Worm (Caenorhabditis elegans) whole organism, L3 larva: ENCODE measurements around the gene che-11.

Experiments
- R02D3.7 ChIP-seq: fragments of 150-350 bp; optimal IDR thresholded peaks from 2 replicates; lab custom pipeline; 2014; ENCODE audit warnings: missing biosample characterization, missing genetic modification characterization
- ZK546.5 ChIP-seq: sonication (generic microtip); optimal IDR thresholded peaks from 2 replicates; lab custom pipeline; 2017; ENCODE audit warnings: missing biosample characterization, missing genetic modification characterization
- aly-2 ChIP-seq: fragments of 150-350 bp; optimal IDR thresholded peaks from 2 replicates; lab custom pipeline; 2014; ENCODE audit warnings: missing biosample characterization, missing genetic modification characterization
- ama-1 ChIP-seq: fragments of 150-350 bp; optimal IDR thresholded peaks from 2 replicates; lab custom pipeline; 2018
- ceh-16 ChIP-seq: sonication (generic microtip); optimal IDR thresholded peaks from 2 replicates; lab custom pipeline; 2017; ENCODE audit warnings: missing biosample characterization, missing genetic modification characterization
- ceh-82 ChIP-seq: fragments of 150-350 bp; optimal IDR thresholded peaks from 2 replicates; lab custom pipeline; 2014; ENCODE audit warnings: missing biosample characterization, missing genetic modification characterization
- ceh-9 ChIP-seq: sonication (generic microtip); optimal IDR thresholded peaks from 2 replicates; lab custom pipeline; 2018; ENCODE audit warnings: missing biosample characterization, missing genetic modification characterization
- daf-12 ChIP-seq: fragments of 150-350 bp; optimal IDR thresholded peaks from 2 replicates; lab custom pipeline; 2014; ENCODE audit warnings: missing biosample characterization, missing genetic modification reagents, missing genetic modification characterization
- egl-5 ChIP-seq: fragments of 150-350 bp; optimal IDR thresholded peaks from 2 replicates; lab custom pipeline; 2017; ENCODE audit warnings: missing biosample characterization, missing genetic modification reagents, missing genetic modification characterization, inconsistent platforms
- elt-1 ChIP-seq: fragments of 150-350 bp; optimal IDR thresholded peaks from 2 replicates; lab custom pipeline; 2014; ENCODE audit warnings: missing biosample characterization, missing genetic modification characterization
- elt-2 ChIP-seq: sonication (generic microtip); optimal IDR thresholded peaks from 2 replicates; lab custom pipeline; 2016; ENCODE audit warnings: missing genetic modification reagents, mild to moderate bottlenecking, missing genetic modification characterization, missing compliant biosample characterization
- elt-3 ChIP-seq, 3 experiments: fragments of 150-350 bp in 1 of 3; sonication (generic microtip) in 2 of 3; optimal IDR thresholded peaks; 2 replicates in 2 of 3; 4 replicates in 1 of 3; lab custom pipeline; 2014 to 2017; ENCODE audit warnings: missing biosample characterization in 3 of 3, missing genetic modification characterization in 3 of 3
- eor-1 ChIP-seq, 2 experiments: fragments of 150-350 bp; optimal IDR thresholded peaks; 2 replicates each; lab custom pipeline; 2014 to 2018; ENCODE audit warnings: missing biosample characterization in 2 of 2, missing genetic modification characterization in 2 of 2
- fkh-10 ChIP-seq: sonication (generic microtip); optimal IDR thresholded peaks from 2 replicates; lab custom pipeline; 2017; ENCODE audit warnings: missing biosample characterization, missing genetic modification reagents, missing genetic modification characterization
- fkh-2 ChIP-seq: fragments of 150-350 bp; optimal IDR thresholded peaks from 2 replicates; lab custom pipeline; 2014; ENCODE audit warnings: missing biosample characterization, missing genetic modification reagents, missing genetic modification characterization
- fos-1 ChIP-seq: fragments of 150-350 bp; optimal IDR thresholded peaks from 2 replicates; lab custom pipeline; 2014; ENCODE audit warnings: missing biosample characterization, missing genetic modification characterization
- jun-1 ChIP-seq: fragments of 150-350 bp; optimal IDR thresholded peaks from 2 replicates; lab custom pipeline; 2014; ENCODE audit warnings: missing biosample characterization, missing genetic modification reagents, missing genetic modification characterization
- lin-15B ChIP-seq: fragments of 150-350 bp; optimal IDR thresholded peaks from 2 replicates; lab custom pipeline; 2014; ENCODE audit warnings: missing biosample characterization, missing genetic modification characterization
- lin-39 ChIP-seq: fragments of 150-350 bp; optimal IDR thresholded peaks from 2 replicates; lab custom pipeline; 2018; ENCODE audit warnings: missing biosample characterization, missing genetic modification reagents, missing genetic modification characterization
- lsy-12 ChIP-seq: sonication (generic microtip); optimal IDR thresholded peaks from 2 replicates; lab custom pipeline; 2016; ENCODE audit warnings: mild to moderate bottlenecking, missing genetic modification characterization, missing compliant biosample characterization
- mdl-1 ChIP-seq: fragments of 150-350 bp; optimal IDR thresholded peaks from 2 replicates; lab custom pipeline; 2014; ENCODE audit warnings: missing biosample characterization, missing genetic modification characterization
- mml-1 ChIP-seq: fragments of 150-350 bp; sonication (generic microtip); optimal IDR thresholded peaks from 3 replicates; lab custom pipeline; 2014; ENCODE audit warnings: missing biosample characterization, missing genetic modification characterization
- nfya-1 ChIP-seq: sonication (generic microtip); optimal IDR thresholded peaks from 2 replicates; lab custom pipeline; 2017; ENCODE audit warnings: missing genetic modification characterization, mild to moderate bottlenecking, missing compliant biosample characterization, antibody characterized with exemption, moderate library complexity; ENCODE audit not compliant: insufficient read depth
- nhr-11 ChIP-seq: fragments of 150-350 bp; optimal IDR thresholded peaks from 2 replicates; lab custom pipeline; 2014; ENCODE audit warnings: missing biosample characterization, missing genetic modification characterization
- nhr-23 ChIP-seq: fragments of 150-350 bp; optimal IDR thresholded peaks from 2 replicates; lab custom pipeline; 2014; ENCODE audit warnings: missing biosample characterization, missing genetic modification reagents, missing genetic modification characterization
- nhr-237 ChIP-seq: fragments of 150-350 bp; optimal IDR thresholded peaks from 2 replicates; lab custom pipeline; 2014; ENCODE audit warnings: missing biosample characterization, missing genetic modification characterization
- nhr-25 ChIP-seq: sonication (generic microtip); optimal IDR thresholded peaks from 2 replicates; lab custom pipeline; 2017; ENCODE audit warnings: missing biosample characterization, missing genetic modification characterization
- nhr-43 ChIP-seq: sonication (generic microtip); optimal IDR thresholded peaks from 2 replicates; lab custom pipeline; 2016; ENCODE audit warnings: mild to moderate bottlenecking, missing genetic modification characterization, missing compliant biosample characterization; ENCODE audit not compliant: poor library complexity, severe bottlenecking
- nhr-67 ChIP-seq: fragments of 150-350 bp; optimal IDR thresholded peaks from 2 replicates; lab custom pipeline; 2014; ENCODE audit warnings: missing biosample characterization, missing genetic modification characterization
- nhr-76 ChIP-seq: fragments of 150-350 bp; sonication (generic microtip); optimal IDR thresholded peaks from 5 replicates; lab custom pipeline; 2014; ENCODE audit warnings: missing biosample characterization, missing genetic modification characterization
- nhr-77 ChIP-seq: fragments of 150-350 bp; optimal IDR thresholded peaks from 2 replicates; lab custom pipeline; 2014; ENCODE audit warnings: missing biosample characterization, missing genetic modification characterization
- pha-4 ChIP-seq: fragments of 150-350 bp; optimal IDR thresholded peaks from 2 replicates; lab custom pipeline; 2014; ENCODE audit warnings: missing biosample characterization, missing genetic modification reagents, missing genetic modification characterization
- pqm-1 ChIP-seq: fragments of 150-350 bp; optimal IDR thresholded peaks from 2 replicates; lab custom pipeline; 2017; ENCODE audit warnings: missing biosample characterization, missing genetic modification characterization, inconsistent platforms
- tbx-2 ChIP-seq: sonication (generic microtip); optimal IDR thresholded peaks from 2 replicates; lab custom pipeline; 2016; ENCODE audit warnings: mild to moderate bottlenecking, missing genetic modification characterization, missing compliant biosample characterization
- unc-62 ChIP-seq: fragments of 150-350 bp; sonication (generic microtip); optimal IDR thresholded peaks from 4 replicates; lab custom pipeline; 2014; ENCODE audit warnings: missing biosample characterization, missing genetic modification reagents, missing genetic modification characterization
- zag-1 ChIP-seq: fragments of 150-350 bp; optimal IDR thresholded peaks from 2 replicates; lab custom pipeline; 2014; ENCODE audit warnings: missing biosample characterization, missing genetic modification characterization
- ztf-11 ChIP-seq: fragments of 150-350 bp; optimal IDR thresholded peaks from 2 replicates; lab custom pipeline; 2014; ENCODE audit warnings: missing biosample characterization, missing genetic modification characterization

Gene che-11

ce11 chrV:12150607-12151006, at the start of gene che-11:
Gene che-11, minus strand, starts transcription at chrV:12150707.
- TF ChIP-seq ceh-82 (no peak), unc-62 (GFP tag; lab: Kevin White, UChicago) (no peak), nhr-237 (tag; lab: Kevin White, UChicago) (no peak), lin-15B (tag; lab: Kevin White, UChicago) (no peak), fkh-2 (tag; lab: Kevin White, UChicago) (no peak), elt-1 (tag; lab: Kevin White, UChicago) (no peak), ceh-16 (no peak), egl-5 (tag; lab: Kevin White, UChicago) (no peak), pha-4 (tag; lab: Kevin White, UChicago) (no peak), ceh-9 (tag; lab: Kevin White, UChicago) (no peak), pqm-1 (tag; lab: Kevin White, UChicago) (no peak), eor-1 (tag; optimal IDR thresholded peaks at IDR 0.05; lab: Kevin White, UChicago) (no peak), ztf-11 (tag; lab: Kevin White, UChicago) (no peak), nfya-1 (tag; lab: Kevin White, UChicago) (no peak), nhr-11 (tag; lab: Kevin White, UChicago) (no peak), elt-3 (tag; optimal IDR thresholded peaks at IDR 0.05; lab: Kevin White, UChicago) (no peak), tbx-2 (tag; lab: Kevin White, UChicago) (no peak)

ce11 chrV:12199474-12199873, 49.0 kb upstream of the che-11 start:
- TF ChIP-seq nhr-43 (tag; lab: Kevin White, UChicago): peak; percentile 82
- peak; percentile 16 for TF ChIP-seq nhr-25 (tag; lab: Kevin White, UChicago)
- no peak for TF ChIP-seq lsy-12 (tag; lab: Kevin White, UChicago)
- no peak for TF ChIP-seq fkh-10
- peak; percentile 77 for TF ChIP-seq nhr-23 (tag; lab: Kevin White, UChicago)
- TF ChIP-seq elt-3 (tag; optimal IDR thresholded peaks at IDR 0.05; lab: Kevin White, UChicago): peak in 1 of 3 experiments; percentile 55
- TF ChIP-seq lin-39: no peak
- TF ChIP-seq, all 47 proteins: peak for 4

ce11 chrV:12198545-12198944, 48.0 kb upstream of the che-11 start, which contains the start of gene lon-3:
Gene lon-3, minus strand, starts transcription at chrV:12198645.
- TF ChIP-seq nhr-67 (tag; lab: Kevin White, UChicago) (no peak), ztf-11 (tag; lab: Kevin White, UChicago) (no peak), mdl-1 (no peak), nhr-11 (tag; lab: Kevin White, UChicago) (no peak), lin-39 (no peak), tbx-2 (tag; lab: Kevin White, UChicago) (no peak), elt-1 (tag; lab: Kevin White, UChicago) (no peak), aly-2 (no peak), nhr-76 (tag; lab: Kevin White, UChicago) (no peak), elt-2 (no peak), elt-3 (tag; optimal IDR thresholded peaks at IDR 0.05; lab: Kevin White, UChicago) (no peak), fkh-2 (tag; lab: Kevin White, UChicago) (no peak), ama-1 (lab: Kevin White, UChicago) (no peak), daf-12 (tag; lab: Kevin White, UChicago) (no peak), egl-5 (tag; lab: Kevin White, UChicago) (no peak), R02D3.7 (tag; lab: Kevin White, UChicago) (no peak), jun-1 (tag; lab: Kevin White, UChicago) (no peak), mml-1 (tag; lab: Kevin White, UChicago) (no peak)

- no peak for TF ChIP-seq nhr-25 (tag; lab: Kevin White, UChicago)
- no peak for TF ChIP-seq ceh-9 (tag; lab: Kevin White, UChicago)
- no peak for TF ChIP-seq mml-1 (tag; lab: Kevin White, UChicago)
- TF ChIP-seq egl-5 (tag; lab: Kevin White, UChicago): no peak
- TF ChIP-seq ZK546.5 (tag; lab: Kevin White, UChicago): no peak
- TF ChIP-seq lin-15B (tag; lab: Kevin White, UChicago): no peak
- TF ChIP-seq fkh-2 (tag; lab: Kevin White, UChicago): no peak
- TF ChIP-seq pqm-1 (tag; lab: Kevin White, UChicago): no peak
- TF ChIP-seq nhr-67 (tag; lab: Kevin White, UChicago): no peak
- TF ChIP-seq nhr-77 (tag; lab: Kevin White, UChicago): no peak
- no peak for TF ChIP-seq pha-4 (tag; lab: Kevin White, UChicago)
- no peak for TF ChIP-seq lsy-12 (tag; lab: Kevin White, UChicago)
- TF ChIP-seq zag-1 (tag; lab: Kevin White, UChicago): no peak
- no peak for TF ChIP-seq aly-2
- TF ChIP-seq fos-1 (tag; lab: Kevin White, UChicago): no peak
- TF ChIP-seq, all 47 proteins: peak for 0
Observed at ce11 chrV:12197748-12198147, 47.2 kb upstream of the che-11 start.
